Fruit fly (Drosophila melanogaster): ENCODE results near the gene Or65b.

DNA sequence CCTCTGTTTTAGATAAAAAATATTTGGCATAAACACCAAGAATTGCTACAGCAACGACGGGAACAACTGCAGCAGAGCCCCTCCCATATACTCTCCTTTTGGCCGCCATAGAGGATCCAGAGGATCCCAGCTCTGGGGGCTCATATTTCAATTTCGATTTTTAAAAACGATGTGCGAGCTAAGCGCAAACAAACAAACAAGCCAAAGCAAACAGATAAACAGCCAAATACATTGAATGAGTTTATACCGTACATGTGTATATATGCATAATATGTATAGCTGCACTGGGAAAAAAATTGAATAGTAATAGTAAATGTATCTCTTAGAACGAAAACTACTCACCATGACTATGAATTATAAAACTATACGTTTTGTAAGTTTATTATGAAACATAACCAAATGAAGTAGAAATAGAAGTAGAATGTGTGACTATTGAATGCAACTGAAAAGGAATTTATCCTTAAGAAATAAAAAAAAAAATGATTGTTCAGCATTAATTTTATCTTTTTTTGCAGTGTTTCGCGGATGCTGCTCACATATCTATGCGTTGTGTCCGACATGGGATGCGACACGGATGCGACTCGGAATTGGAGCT is 13.3 kb upstream of the Or65b start:
- TF ChIP-seq Mio (GFP tag; optimal IDR thresholded peaks at IDR 0.05) (no peak), h (GFP tag; optimal IDR thresholded peaks at IDR 0.05) (peak; percentile 20), Vsx2 (GFP tag; optimal IDR thresholded peaks at IDR 0.05; ENCODE audit: partially characterized antibody) (no peak), brk (GFP tag; optimal IDR thresholded peaks at IDR 0.05) (no peak), Hr83 (GFP tag; optimal IDR thresholded peaks at IDR 0.05; ENCODE audit: poor library complexity, severe bottlenecking) (no peak)

All from whole organism, wandering third instar larva.